Worm (Caenorhabditis elegans) whole organism, mixed stage, embryonic: ENCODE results near the gene F21C10.18.

Source experiments
- ces-1 ChIP-seq: fragments of 150-350 bp; optimal IDR thresholded peaks from 2 replicates; lab custom pipeline; 2014; ENCODE audit warnings: missing biosample characterization, missing genetic modification reagents, missing genetic modification characterization
- elt-3 ChIP-seq: fragments of 150-350 bp; optimal IDR thresholded peaks from 2 replicates; lab custom pipeline; 2014; ENCODE audit warnings: missing biosample characterization, missing genetic modification characterization
- lin-13 ChIP-seq: fragments of 150-350 bp; optimal IDR thresholded peaks from 2 replicates; lab custom pipeline; 2014; ENCODE audit warnings: missing biosample characterization, missing genetic modification characterization
- nhr-12 ChIP-seq: fragments of 150-350 bp; optimal IDR thresholded peaks from 2 replicates; lab custom pipeline; 2014; ENCODE audit warnings: missing biosample characterization, missing genetic modification characterization
- nhr-237 ChIP-seq: fragments of 150-350 bp; optimal IDR thresholded peaks from 2 replicates; lab custom pipeline; 2014; ENCODE audit warnings: missing biosample characterization, missing genetic modification characterization
- snpc-4 ChIP-seq: fragments of 150-350 bp; optimal IDR thresholded peaks from 2 replicates; lab custom pipeline; 2014; ENCODE audit warnings: missing biosample characterization, missing genetic modification characterization
- tbx-8 ChIP-seq: fragments of 200-800 bp; sonication (Bioruptor generic); optimal IDR thresholded peaks from 2 replicates; lab custom pipeline; 2018; ENCODE audit warnings: mild to moderate bottlenecking, missing genetic modification characterization, moderate library complexity, missing compliant biosample characterization

DNA sequence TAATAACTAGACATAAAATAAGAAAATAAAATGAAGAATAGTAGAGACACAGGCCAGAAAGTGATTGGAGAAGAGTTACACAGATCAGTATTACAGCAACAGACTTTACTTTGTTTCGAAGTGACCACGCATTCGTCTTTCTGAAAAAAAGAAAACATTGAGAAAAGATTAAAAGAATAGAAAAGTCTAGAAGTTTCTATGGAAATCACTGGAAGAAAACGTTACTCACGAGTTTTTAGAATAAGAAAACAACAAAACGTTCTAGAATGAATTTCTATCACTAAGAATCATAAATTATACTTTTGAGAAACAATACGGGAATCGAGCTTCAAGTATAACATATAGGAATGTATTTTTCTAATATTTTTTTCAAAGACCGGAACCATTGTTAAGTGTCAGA is 47.3 kb downstream of the F21C10.18 start:
- TF ChIP-seq snpc-4 (tag; lab: Kevin White, UChicago), result no peak
- no peak for TF ChIP-seq elt-3
- no peak for TF ChIP-seq nhr-237 (tag; lab: Kevin White, UChicago)
- no peak for TF ChIP-seq lin-13 (tag; lab: Kevin White, UChicago)
- no peak for TF ChIP-seq ces-1 (GFP tag; lab: Kevin White, UChicago)
- no peak for TF ChIP-seq nhr-12 (tag; lab: Kevin White, UChicago)
- TF ChIP-seq tbx-8 (GFP tag; lab: Kevin White, UChicago), result no peak
